Worm (Caenorhabditis elegans) whole organism, early embryonic: ENCODE results near the gene R05G6.5.

Experiments
- B0310.2 ChIP-seq: sonication (generic microtip); optimal IDR thresholded peaks from 2 replicates; lab custom pipeline; 2016; ENCODE audit warnings: mild to moderate bottlenecking, missing genetic modification characterization, missing compliant biosample characterization
- F13C5.2 ChIP-seq: sonication (generic microtip); optimal IDR thresholded peaks from 2 replicates; lab custom pipeline; 2017; ENCODE audit warnings: mild to moderate bottlenecking, missing genetic modification characterization, inconsistent platforms, missing compliant biosample characterization
- aly-1 ChIP-seq: sonication (generic microtip); optimal IDR thresholded peaks from 2 replicates; lab custom pipeline; 2016; ENCODE audit warnings: missing genetic modification characterization, missing compliant biosample characterization
- ama-1 ChIP-seq: fragments of 150-350 bp; optimal IDR thresholded peaks from 2 replicates; lab custom pipeline; 2014
- ceh-13 ChIP-seq: fragments of 200-800 bp; sonication (Bioruptor generic); optimal IDR thresholded peaks from 2 replicates; lab custom pipeline; 2018; ENCODE audit warnings: mild to moderate bottlenecking, missing genetic modification characterization, missing compliant biosample characterization
- ceh-36 ChIP-seq: sonication (generic microtip); optimal IDR thresholded peaks from 2 replicates; lab custom pipeline; 2016; ENCODE audit warnings: missing genetic modification characterization, inconsistent platforms, missing compliant biosample characterization
- ets-7 ChIP-seq: sonication (generic microtip); optimal IDR thresholded peaks from 2 replicates; lab custom pipeline; 2016; ENCODE audit warnings: missing genotype, missing genetic modification characterization, missing compliant biosample characterization
- flt-1 ChIP-seq: fragments of 200-800 bp; sonication (Bioruptor generic); IDR thresholded peaks from 2 replicates; pipeline ENCODE4 v1.3.6; 2022; ENCODE audit warnings: missing genetic modification characterization, missing compliant biosample characterization
- hmbx-1 ChIP-seq: sonication (generic microtip); optimal IDR thresholded peaks from 2 replicates; lab custom pipeline; 2016; ENCODE audit warnings: mild to moderate bottlenecking, missing genetic modification characterization, missing compliant biosample characterization
- hmg-4 ChIP-seq: fragments of 200-800 bp; sonication (Bioruptor generic); optimal IDR thresholded peaks from 2 replicates; lab custom pipeline; 2018; ENCODE audit warnings: mild to moderate bottlenecking, missing genetic modification characterization, missing compliant biosample characterization
- hnd-1 ChIP-seq: sonication (generic microtip); optimal IDR thresholded peaks from 2 replicates; lab custom pipeline; 2016; ENCODE audit warnings: missing genetic modification characterization, missing compliant biosample characterization
- pes-1 ChIP-seq: fragments of 200-800 bp; sonication (Bioruptor generic); IDR thresholded peaks from 2 replicates; pipeline ENCODE4 v1.3.6; 2022; ENCODE audit warnings: missing genetic modification reagents, missing genetic modification characterization, missing compliant biosample characterization
- scrt-1 ChIP-seq: fragments of 200-800 bp; sonication (Bioruptor generic); IDR thresholded peaks from 2 replicates; pipeline ENCODE4 v1.3.6; 2022; ENCODE audit warnings: missing genetic modification characterization, missing compliant biosample characterization
- sea-1 ChIP-seq: fragments of 200-800 bp; sonication (Bioruptor generic); conservative IDR thresholded peaks from 2 replicates; pipeline ENCODE4 v1.3.6; 2022; ENCODE audit warnings: missing genetic modification characterization, missing compliant biosample characterization
- tbx-11 ChIP-seq: fragments of 200-800 bp; sonication (Bioruptor generic); IDR thresholded peaks from 2 replicates; pipeline ENCODE4 v1.3.6; 2022; ENCODE audit warnings: missing genetic modification characterization, missing compliant biosample characterization
- tbx-37 ChIP-seq: fragments of 200-800 bp; sonication (Bioruptor generic); conservative IDR thresholded peaks from 2 replicates; pipeline ENCODE4 v1.3.6; 2022; ENCODE audit warnings: missing genetic modification reagents, missing genetic modification characterization, missing compliant biosample characterization
- tra-4 ChIP-seq: sonication (generic microtip); optimal IDR thresholded peaks from 2 replicates; lab custom pipeline; 2017; ENCODE audit warnings: missing genetic modification characterization, missing compliant biosample characterization

The R05G6.5 gene

DNA sequence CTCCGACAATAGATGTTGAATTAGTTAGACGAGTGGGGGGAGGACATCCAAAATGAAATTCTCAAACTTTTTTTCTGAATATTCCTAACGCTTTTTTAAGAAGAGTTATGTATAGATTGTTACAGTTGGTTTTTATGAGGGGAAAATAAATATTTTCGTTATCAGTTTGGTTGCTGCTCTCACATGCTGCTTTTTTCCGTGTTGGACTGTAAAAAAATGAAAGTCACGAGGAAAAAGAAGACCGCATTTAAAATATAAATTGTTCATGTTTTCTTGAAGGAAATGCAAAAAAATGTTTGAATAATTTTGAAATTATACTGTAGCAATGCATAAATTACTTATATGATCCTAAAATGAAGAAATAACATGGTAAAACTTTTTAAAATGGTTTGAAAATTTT, 12.7 kb downstream of the R05G6.5 start:
- no peak for TF ChIP-seq tra-4 (tag; lab: Kevin White, UChicago)

DNA sequence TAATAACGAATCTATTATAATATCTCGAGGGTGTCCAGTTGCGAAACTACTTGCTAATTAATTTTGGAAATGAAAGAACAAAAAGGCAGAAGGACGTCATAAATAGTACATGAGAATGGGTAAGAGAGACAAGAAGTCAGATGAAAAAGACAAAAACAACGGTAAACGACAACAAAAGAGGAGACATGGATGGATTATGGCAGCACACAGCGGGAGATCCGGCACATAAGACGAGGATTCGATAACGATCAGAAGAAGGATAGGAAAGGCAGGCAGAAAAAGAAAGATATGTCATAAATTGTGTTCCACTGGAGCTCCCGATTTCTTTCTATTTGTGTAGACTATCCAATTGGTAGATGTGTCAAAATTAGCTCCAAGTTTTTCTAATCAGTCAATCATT, 13.4 kb downstream of the R05G6.5 start:
- no peak for TF ChIP-seq ets-7 (tag; lab: Kevin White, UChicago)
- TF ChIP-seq B0310.2, result no peak

DNA sequence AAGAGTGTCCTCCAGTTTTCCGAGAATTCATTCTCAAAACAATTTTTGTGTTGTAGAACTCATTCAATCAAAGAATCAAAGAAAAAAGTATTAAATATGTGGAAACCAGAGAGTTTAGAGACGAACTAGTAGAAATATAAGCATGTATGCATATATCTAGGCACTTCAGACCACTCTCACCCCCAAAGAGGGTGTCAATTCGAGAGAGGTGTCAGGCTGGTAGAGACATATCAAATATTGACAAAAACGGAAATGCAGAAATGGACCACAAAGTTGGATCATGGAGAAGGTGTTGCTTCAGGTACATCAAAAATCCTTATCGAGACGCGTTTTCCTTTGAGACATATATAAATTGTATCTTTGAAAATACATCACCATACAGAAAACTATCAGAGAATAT, 15.6 kb downstream of the R05G6.5 start:
- TF ChIP-seq aly-1 (tag; lab: Kevin White, UChicago) (no peak), ets-7 (tag; lab: Kevin White, UChicago) (no peak)

DNA sequence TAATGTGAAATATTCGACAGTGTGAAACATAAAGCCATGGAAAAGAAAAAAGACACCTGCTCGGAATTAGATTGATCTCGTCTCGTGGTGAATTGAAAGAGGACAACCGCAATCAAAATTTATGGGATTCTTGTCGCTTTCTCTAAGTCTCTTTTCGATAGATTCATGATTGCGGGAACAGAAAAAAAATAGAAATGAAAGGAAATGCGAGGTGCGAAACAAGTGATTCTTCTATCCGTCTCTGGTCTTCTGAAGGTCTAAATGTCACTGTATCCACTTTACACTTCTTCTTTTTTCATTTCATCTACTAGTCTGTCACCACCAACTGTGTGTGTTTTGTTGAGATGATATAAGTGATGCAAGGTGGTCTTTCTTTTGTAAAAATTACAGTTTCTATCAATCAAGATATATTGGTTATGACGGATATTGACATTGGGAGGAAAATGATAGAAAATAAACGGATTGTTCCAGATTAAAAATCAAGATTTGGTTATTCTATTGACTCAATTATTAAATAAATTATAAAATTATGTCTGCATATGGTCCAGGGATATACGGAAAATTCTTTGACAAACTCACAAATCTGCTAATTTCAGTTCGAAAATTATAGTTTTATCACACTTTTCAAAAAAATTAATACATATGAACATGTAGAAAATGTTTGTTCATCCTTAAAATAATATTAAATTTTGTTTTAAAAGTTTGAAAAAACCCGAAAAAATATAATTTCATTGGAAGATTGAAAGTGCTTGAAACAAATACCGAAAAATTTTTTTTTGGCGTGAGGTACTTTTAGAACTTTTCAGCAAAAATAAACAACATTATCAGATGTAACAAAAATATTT, 22.3 kb downstream of the R05G6.5 start:
- TF ChIP-seq F13C5.2 (tag; lab: Kevin White, UChicago) (no peak), B0310.2 (no peak), tbx-11 (no peak), ceh-36 (no peak), hmbx-1 (tag; lab: Kevin White, UChicago) (no peak), tra-4 (tag; lab: Kevin White, UChicago) (no peak), hmg-4 (no peak), flt-1 (no peak), scrt-1 (GFP tag; lab: Robert Waterston, UW) (no peak), aly-1 (tag; lab: Kevin White, UChicago) (no peak), ama-1 (lab: Kevin White, UChicago) (no peak), hnd-1 (no peak), sea-1 (GFP tag; lab: Robert Waterston, UW) (no peak), ceh-13 (GFP tag; lab: Kevin White, UChicago) (no peak), pes-1 (GFP tag; lab: Robert Waterston, UW) (no peak), tbx-37 (GFP tag; lab: Robert Waterston, UW) (no peak)

DNA sequence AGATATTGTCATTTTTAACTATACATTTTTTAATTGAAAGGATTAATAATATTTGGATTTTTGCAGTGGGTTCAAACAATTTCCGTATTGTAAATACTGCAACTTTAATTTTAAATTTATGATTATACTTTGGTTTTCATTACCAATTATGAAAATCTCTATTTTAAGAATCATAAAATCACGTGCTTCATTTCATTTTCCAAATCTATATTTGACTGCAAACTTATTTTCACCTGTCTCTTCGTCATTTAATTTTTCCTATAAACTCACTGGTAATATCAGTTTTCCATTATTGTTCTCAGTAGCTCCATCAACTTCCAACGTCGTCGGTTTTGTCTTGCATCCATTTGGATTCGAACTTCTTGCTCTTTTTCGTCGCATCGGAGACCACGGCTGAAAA, 24.2 kb downstream of the R05G6.5 start, which contains the start of gene R05G6.1:
Gene R05G6.1, plus strand, starts transcription at position 301 of the 400 bp plus-strand sequence.
- TF ChIP-seq tbx-11 (no peak), aly-1 (tag; lab: Kevin White, UChicago) (no peak), sea-1 (GFP tag; lab: Robert Waterston, UW) (no peak), ama-1 (lab: Kevin White, UChicago) (no peak), tbx-37 (GFP tag; lab: Robert Waterston, UW) (no peak)

DNA sequence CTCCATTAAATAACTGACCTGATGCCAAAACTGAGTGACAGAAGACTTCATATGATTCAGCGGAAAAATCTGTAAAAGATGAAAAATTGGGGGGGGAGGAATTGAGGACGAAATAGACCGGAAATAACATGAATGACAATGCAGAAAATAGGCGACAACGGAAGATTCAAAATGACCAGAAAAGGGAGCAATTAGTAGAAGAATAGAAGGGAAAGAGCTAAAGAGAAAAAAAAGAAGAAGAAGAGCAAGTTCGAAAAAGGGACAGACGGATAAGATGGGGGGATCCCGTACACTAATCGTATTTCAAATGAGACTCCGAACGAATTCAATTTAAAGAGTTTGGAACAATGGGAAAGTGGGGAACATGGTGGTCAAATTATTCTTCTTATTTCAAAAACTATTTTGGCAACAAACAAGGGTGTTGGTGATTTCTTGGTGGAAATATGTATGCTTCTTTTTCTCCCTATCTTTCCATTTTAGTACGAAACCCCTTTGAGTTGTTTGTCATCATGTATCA, 34.4 kb downstream of the R05G6.5 start, which contains the start of gene R05G6.10:
Gene R05G6.10, minus strand, starts transcription at position 51 of the 517 bp plus-strand sequence.
- TF ChIP-seq hmbx-1 (tag; lab: Kevin White, UChicago) (no peak), B0310.2 (no peak), pes-1 (GFP tag; lab: Robert Waterston, UW) (no peak), F13C5.2 (tag; lab: Kevin White, UChicago) (no peak), ceh-36 (no peak), ceh-13 (GFP tag; lab: Kevin White, UChicago) (no peak)

DNA sequence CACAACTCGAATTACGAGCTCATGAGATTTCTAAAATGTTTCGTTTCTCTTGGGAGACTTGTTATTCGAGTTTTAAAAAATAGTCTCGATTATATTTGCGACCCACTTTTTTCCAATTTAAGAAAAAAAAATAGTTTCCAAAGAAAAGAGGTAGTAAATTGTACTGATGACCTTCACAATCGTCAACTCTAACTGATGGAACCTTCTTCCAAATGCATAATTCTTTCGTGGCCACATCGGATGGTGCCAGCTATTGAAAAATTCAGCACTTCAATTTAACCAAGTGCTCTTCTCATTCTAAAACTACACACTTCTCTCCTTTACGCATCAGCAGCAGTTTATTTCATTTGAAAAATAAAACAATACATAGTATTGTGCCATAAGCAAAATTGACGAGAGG, 35.5 kb downstream of the R05G6.5 start:
- TF ChIP-seq B0310.2 (no peak), F13C5.2 (tag; lab: Kevin White, UChicago) (no peak), ets-7 (tag; lab: Kevin White, UChicago) (no peak), hmbx-1 (tag; lab: Kevin White, UChicago) (no peak), aly-1 (tag; lab: Kevin White, UChicago) (no peak), ceh-13 (GFP tag; lab: Kevin White, UChicago) (no peak)

DNA sequence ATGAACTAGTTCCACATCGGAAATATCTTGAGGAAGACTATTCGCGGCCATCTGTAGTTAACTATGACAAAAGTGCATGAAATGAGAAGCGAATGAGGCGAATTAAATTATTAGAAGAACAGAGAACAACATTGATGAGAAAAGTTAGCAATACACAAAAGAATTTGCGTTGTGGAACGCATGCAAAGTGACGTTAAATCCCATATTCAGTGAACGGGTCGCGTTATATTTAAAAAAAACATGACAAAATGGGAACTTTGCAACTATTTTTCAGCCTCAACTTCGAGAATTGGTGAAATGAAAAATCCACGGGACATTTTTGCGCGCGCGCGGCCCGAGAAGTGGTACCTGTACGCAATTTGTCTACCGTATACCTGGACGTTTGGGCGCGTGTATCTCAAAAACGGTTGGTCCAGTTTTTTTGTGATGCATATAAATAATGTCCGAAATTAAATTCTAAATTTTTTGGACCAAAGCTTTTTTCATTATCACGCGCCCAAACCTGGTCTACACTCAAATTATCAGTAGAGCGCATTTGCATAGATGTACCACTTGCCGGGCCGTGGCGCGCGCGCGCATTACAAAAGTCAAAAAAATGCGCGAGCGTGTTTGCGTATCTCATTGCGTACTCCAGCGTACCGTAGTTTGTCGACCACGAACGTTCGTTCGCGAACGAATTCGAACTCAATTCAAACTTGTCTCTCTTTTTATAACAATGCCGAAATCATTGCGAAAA, 39.8 kb downstream of the R05G6.5 start, which contains the start of the genes cdd-2 and oef-1:
Gene cdd-2, minus strand, starts transcription at position 51 of the 736 bp plus-strand sequence.
Gene oef-1, plus strand, starts transcription at position 575 of the 736 bp plus-strand sequence.
- no peak for TF ChIP-seq hnd-1
- no peak for TF ChIP-seq ama-1 (lab: Kevin White, UChicago)
- TF ChIP-seq sea-1 (GFP tag; lab: Robert Waterston, UW), result no peak
- TF ChIP-seq tra-4 (tag; lab: Kevin White, UChicago), result no peak
- TF ChIP-seq hmbx-1 (tag; lab: Kevin White, UChicago), result no peak
- TF ChIP-seq pes-1 (GFP tag; lab: Robert Waterston, UW), result no peak
- no peak for TF ChIP-seq ceh-13 (GFP tag; lab: Kevin White, UChicago)
- TF ChIP-seq hmg-4, result no peak
- no peak for TF ChIP-seq ceh-36
- no peak for TF ChIP-seq B0310.2
- TF ChIP-seq flt-1, result no peak
- TF ChIP-seq tbx-37 (GFP tag; lab: Robert Waterston, UW), result no peak
- no peak for TF ChIP-seq scrt-1 (GFP tag; lab: Robert Waterston, UW)
- no peak for TF ChIP-seq F13C5.2 (tag; lab: Kevin White, UChicago)
- TF ChIP-seq tbx-11, result no peak
- no peak for TF ChIP-seq aly-1 (tag; lab: Kevin White, UChicago)
- TF ChIP-seq ets-7 (tag; lab: Kevin White, UChicago), result no peak
